Fruit fly (Drosophila melanogaster) whole organism, embryonic: ENCODE measurements around the gene RabX4.

ENCODE experiments used
- CG7271 ChIP-seq: fragments of 200-800 bp; sonication (Bioruptor generic); optimal IDR thresholded peaks from 2 replicates; lab custom pipeline; 2018; ENCODE audit warnings: missing biosample characterization, mild to moderate bottlenecking, missing genetic modification characterization, moderate library complexity
- Dll ChIP-seq: fragments of 200-800 bp; sonication (Bioruptor generic); IDR thresholded peaks from 4 replicates; pipeline ENCODE4 v1.3.6; 2022; ENCODE audit warnings: missing biosample characterization, missing genetic modification characterization; ENCODE audit not compliant: partially characterized antibody
- ERR ChIP-seq: fragments of 200-800 bp; sonication (Bioruptor generic); optimal IDR thresholded peaks from 2 replicates; lab custom pipeline; 2016; ENCODE audit warnings: missing biosample characterization, missing genetic modification characterization
- sna ChIP-seq: fragments of 200-800 bp; sonication (Bioruptor generic); IDR thresholded peaks from 2 replicates; pipeline ENCODE4 v1.3.6; 2022; ENCODE audit warnings: missing biosample characterization, missing genetic modification characterization; ENCODE audit not compliant: partially characterized antibody

- TF ChIP-seq CG7271 (tag; lab: Kevin White, UChicago) (no peak), ERR (no peak), Dll (GFP tag; lab: Robert Waterston, UW) (no peak), sna (no peak)
Measured at dm6 chr3R:24841063-24841462, 12.9 kb upstream of the RabX4 start, which contains the start of gene CG33658.
